Fruit fly (Drosophila melanogaster): ENCODE data around the gene wkd.

The wkd gene

DNA sequence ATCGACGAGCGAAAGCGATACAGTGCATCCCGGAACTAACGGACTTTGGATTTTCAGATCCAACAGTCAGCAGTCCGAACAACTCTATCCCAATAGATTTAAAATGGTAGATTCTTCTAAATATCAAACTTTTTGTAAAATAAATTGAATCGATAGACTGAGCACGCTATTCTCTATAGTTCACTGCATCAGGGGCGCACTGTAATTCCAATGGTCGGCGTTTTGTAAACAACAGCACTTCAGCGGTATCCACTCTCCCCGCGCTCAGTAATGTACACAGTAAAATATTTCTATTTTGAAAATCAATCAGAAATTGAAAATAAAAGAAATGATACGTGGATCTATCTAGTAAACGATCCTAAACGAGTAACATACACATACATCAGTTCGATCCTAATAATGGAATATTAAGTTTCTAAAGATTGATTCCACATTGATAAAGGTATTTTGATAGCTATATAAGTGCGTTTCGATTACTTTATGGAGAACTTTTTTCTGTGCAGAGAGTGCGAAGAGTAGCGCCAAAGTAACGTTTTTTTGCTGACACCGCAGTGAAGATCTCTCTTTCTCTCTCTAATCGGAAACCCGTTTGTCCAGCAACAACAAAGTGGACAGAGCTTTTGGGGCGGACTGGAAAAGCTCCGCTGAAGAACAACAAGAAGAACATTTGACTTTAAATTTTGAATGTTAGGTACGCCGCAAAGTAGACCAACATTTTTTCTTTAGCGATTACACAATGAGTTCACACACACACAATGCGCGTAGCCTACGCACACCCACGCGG is 18.9 kb upstream of the wkd start (continued):
- TF ChIP-seq CG14441 (GFP tag; IDR thresholded peaks at IDR 0.05) (peak; percentile 95), wdn (GFP tag; IDR thresholded peaks at IDR 0.05) (peak; percentile 88), gfzf (GFP tag; optimal IDR thresholded peaks at IDR 0.05) (no peak), cwo (GFP tag; optimal IDR thresholded peaks at IDR 0.05) (peak; percentile 92), ap (GFP tag; IDR thresholded peaks at IDR 0.05) (peak; percentile 77), B-H2 (GFP tag; optimal IDR thresholded peaks at IDR 0.05) (peak; percentile 80), CoRest (tag; optimal IDR thresholded peaks at IDR 0.05) (peak; percentile 87), lov (optimal IDR thresholded peaks at IDR 0.05) (no peak), lov (GFP tag; IDR thresholded peaks at IDR 0.05) (peak; percentile 91), MESR4 (GFP tag; optimal IDR thresholded peaks at IDR 0.05) (no peak), Deaf1 (tag; optimal IDR thresholded peaks at IDR 0.05) (peak; percentile 80), ttk (GFP tag; IDR thresholded peaks at IDR 0.05) (peak; percentile 94), CG34376 (GFP tag; optimal IDR thresholded peaks at IDR 0.05) (peak; percentile 96), Camta (GFP tag; optimal IDR thresholded peaks at IDR 0.05) (peak; percentile 97), CG10366 (GFP tag; IDR thresholded peaks at IDR 0.05) (peak; percentile 88), CG8388 (GFP tag; optimal IDR thresholded peaks at IDR 0.05) (peak; percentile 80), Myb (GFP tag; optimal IDR thresholded peaks at IDR 0.05) (peak; percentile 74), CG7372 (GFP tag; IDR thresholded peaks at IDR 0.05) (peak; percentile 86), CG13775 (GFP tag; optimal IDR thresholded peaks at IDR 0.05) (peak; percentile 81), CG4424 (GFP tag; optimal IDR thresholded peaks at IDR 0.05) (peak; percentile 95), Dref (GFP tag; IDR thresholded peaks at IDR 0.05) (0 out of 2 replicates have a peak, but pooled peaks have one; percentile 38), PHDP (tag; optimal IDR thresholded peaks at IDR 0.05) (peak; percentile 90), Hey (tag; optimal IDR thresholded peaks at IDR 0.05) (peak; percentile 31), Sox102F (GFP tag; optimal IDR thresholded peaks at IDR 0.05) (peak; percentile 90), Hr51 (GFP tag; optimal IDR thresholded peaks at IDR 0.05) (peak; percentile 83 to 87), ftz-f1 (GFP tag; optimal IDR thresholded peaks at IDR 0.05) (peak; percentile 34), ash1 (GFP tag; optimal IDR thresholded peaks at IDR 0.05) (no peak), cg (GFP tag; optimal IDR thresholded peaks at IDR 0.05) (peak; percentile 86), Scr (GFP tag; IDR thresholded peaks at IDR 0.05; ENCODE audit: partially characterized antibody) (peak; percentile 23; the same call in 1 of the 2 replicates), CG13424 (tag; optimal IDR thresholded peaks at IDR 0.05) (peak; percentile 85), CG17912 (GFP tag; optimal IDR thresholded peaks at IDR 0.05) (peak; percentile 43), CG13624 (GFP tag; optimal IDR thresholded peaks at IDR 0.05) (peak; percentile 94), pzg (GFP tag; optimal IDR thresholded peaks at IDR 0.05) (peak; percentile 9), btn (GFP tag; optimal IDR thresholded peaks at IDR 0.05) (peak; percentile 90), CG9609 (GFP tag; optimal IDR thresholded peaks at IDR 0.05) (peak; percentile 86), NC2α (GFP tag; optimal IDR thresholded peaks at IDR 0.05) (peak; percentile 64), Antp (GFP tag; optimal IDR thresholded peaks at IDR 0.05) (peak; percentile 95), Awh (GFP tag; IDR thresholded peaks at IDR 0.05) (peak; percentile 94), corto (GFP tag; optimal IDR thresholded peaks at IDR 0.05) (peak; percentile 90), CG11696 (GFP tag; IDR thresholded peaks at IDR 0.05) (peak; percentile 92), Neu2 (GFP tag; optimal IDR thresholded peaks at IDR 0.05; ENCODE audit: borderline replicate concordance) (peak; percentile 74), CG4404 (GFP tag; IDR thresholded peaks at IDR 0.05) (peak; percentile 83), cas (GFP tag; IDR thresholded peaks at IDR 0.05) (peak; percentile 85), HHEX (GFP tag; optimal IDR thresholded peaks at IDR 0.05) (peak; percentile 93), salm (tag; optimal IDR thresholded peaks at IDR 0.05) (peak; percentile 72), CG3281 (GFP tag; optimal IDR thresholded peaks at IDR 0.05) (peak; percentile 94), CG10654 (GFP tag; optimal IDR thresholded peaks at IDR 0.05) (peak; percentile 92), NFAT (GFP tag; IDR thresholded peaks at IDR 0.05) (peak; percentile 97), lilli (GFP tag; optimal IDR thresholded peaks at IDR 0.05) (peak; percentile 95)

All from whole organism, embryonic.